Fruit fly (Drosophila melanogaster): Measurements from ENCODE around the gene Axs.
A peak's percentile ranks its signal among the peaks of the same experiment; 100 is the strongest.

The Axs gene

DNA sequence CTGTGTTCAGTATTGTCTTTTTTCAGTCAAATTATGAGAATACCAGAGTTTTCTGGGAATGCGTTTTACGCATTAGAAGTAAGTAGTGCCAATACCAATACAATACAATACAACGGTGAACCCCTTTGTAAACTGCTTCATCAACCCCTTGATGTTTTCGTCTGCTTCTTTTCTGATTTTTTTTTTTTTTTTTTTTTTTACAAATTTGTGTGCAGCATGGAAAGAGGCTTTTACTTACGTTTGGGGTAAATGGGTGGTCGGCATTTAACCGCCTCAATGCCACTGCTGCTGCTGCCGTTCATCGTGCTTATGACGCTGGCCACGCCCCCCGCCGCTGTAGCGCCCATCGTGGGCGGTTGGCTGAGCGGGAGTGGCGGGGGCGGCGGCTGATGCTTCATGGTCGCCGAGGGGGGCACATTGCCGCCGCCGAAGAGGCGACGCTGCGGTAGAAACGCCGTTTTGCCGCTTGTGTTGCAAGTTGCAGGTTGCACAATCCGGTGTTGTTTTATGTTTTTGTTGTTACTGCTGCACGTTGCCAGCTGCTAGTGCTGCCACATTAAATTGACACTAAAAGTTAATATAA, 10.2 kb upstream of the Axs start (continued):
- TF ChIP-seq Oli (tag; optimal IDR thresholded peaks at IDR 0.05) (no peak), mam (GFP tag; optimal IDR thresholded peaks at IDR 0.05) (no peak), pan (optimal IDR thresholded peaks at IDR 0.05) (no peak), pan (GFP tag; optimal IDR thresholded peaks at IDR 0.05 in 1 of 2, IDR thresholded peaks at IDR 0.05 in 1 of 2) (no peak), CG16779 (GFP tag; IDR thresholded peaks at IDR 0.05) (0 out of 2 replicates have a peak, but pooled peaks have one; percentile 4), sc (optimal IDR thresholded peaks at IDR 0.05) (no peak), sc (GFP tag; optimal IDR thresholded peaks at IDR 0.05) (no peak), CG2199 (GFP tag; IDR thresholded peaks at IDR 0.05) (peak; percentile 52; the same call in 1 of the 3 replicates), CG11504 (tag; optimal IDR thresholded peaks at IDR 0.05) (no peak), danr (GFP tag; IDR thresholded peaks at IDR 0.05) (no peak), jing (GFP tag; optimal IDR thresholded peaks at IDR 0.05) (no peak), Asciz (GFP tag; optimal IDR thresholded peaks at IDR 0.05) (no peak), CG11085 (GFP tag; IDR thresholded peaks at IDR 0.05) (no peak), br (optimal IDR thresholded peaks at IDR 0.05) (no peak), CG10147 (GFP tag; optimal IDR thresholded peaks at IDR 0.05) (no peak), CG11456 (GFP tag; IDR thresholded peaks at IDR 0.05) (0 out of 3 replicates have a peak, but pooled peaks have one; percentile 56), NC2β (GFP tag; optimal IDR thresholded peaks at IDR 0.05) (no peak), ems (GFP tag; optimal IDR thresholded peaks at IDR 0.05) (no peak), CG17385 (GFP tag; optimal IDR thresholded peaks at IDR 0.05) (no peak), crol (GFP tag; IDR thresholded peaks at IDR 0.05) (peak; percentile 80), CG3838 (GFP tag; optimal IDR thresholded peaks at IDR 0.05) (no peak), esg (GFP tag; conservative IDR thresholded peaks at IDR 0.05) (no peak), Med (GFP tag) (peak; percentile 56), oc (tag; optimal IDR thresholded peaks at IDR 0.05) (no peak), lab (GFP tag; optimal IDR thresholded peaks at IDR 0.05) (no peak), odd (GFP tag; optimal IDR thresholded peaks at IDR 0.05) (no peak), run (tag; optimal IDR thresholded peaks at IDR 0.05) (no peak), CG32767 (GFP tag; IDR thresholded peaks at IDR 0.05) (no peak), Gsc (GFP tag; IDR thresholded peaks at IDR 0.05) (no peak), CG32772 (GFP tag; IDR thresholded peaks at IDR 0.05) (peak; percentile 65)

DNA sequence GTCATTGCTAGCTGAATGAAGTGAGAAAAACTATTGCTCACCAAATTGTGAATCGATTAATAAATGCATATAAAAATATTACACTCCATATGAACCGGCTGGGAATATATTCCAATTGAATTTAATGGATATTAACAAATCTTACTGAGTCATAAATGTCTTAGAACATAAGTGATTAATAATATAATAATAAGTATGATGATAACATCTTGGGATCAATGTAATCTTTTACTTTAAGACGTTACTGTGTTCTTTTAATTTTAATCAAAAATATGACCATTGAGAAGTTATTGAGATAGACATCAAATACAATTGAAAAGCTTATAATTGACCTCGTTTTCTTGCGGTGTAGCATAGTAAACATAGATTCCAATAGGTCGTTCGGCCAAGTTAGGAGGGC, 8.6 kb upstream of the Axs start:
- TF ChIP-seq Nf-YB (GFP tag; optimal IDR thresholded peaks at IDR 0.05) (no peak), CG10366 (GFP tag; IDR thresholded peaks at IDR 0.05) (0 out of 2 replicates have a peak, but pooled peaks have one; percentile 11), Awh (GFP tag; IDR thresholded peaks at IDR 0.05) (no peak), CG9437 (GFP tag; optimal IDR thresholded peaks at IDR 0.05) (peak; percentile 15), CG14667 (GFP tag; IDR thresholded peaks at IDR 0.05) (no peak), bsh (GFP tag; optimal IDR thresholded peaks at IDR 0.05) (no peak), CG13287 (GFP tag; IDR thresholded peaks at IDR 0.05; ENCODE audit: partially characterized antibody) (no peak), CG11398 (GFP tag; optimal IDR thresholded peaks at IDR 0.05) (no peak), wdn (GFP tag; IDR thresholded peaks at IDR 0.05) (no peak), CG15269 (tag; optimal IDR thresholded peaks at IDR 0.05) (peak; percentile 54), MESR4 (GFP tag; optimal IDR thresholded peaks at IDR 0.05) (no peak), CG11696 (GFP tag; IDR thresholded peaks at IDR 0.05) (no peak), YL-1 (GFP tag; optimal IDR thresholded peaks at IDR 0.05) (no peak), dpn (GFP tag; optimal IDR thresholded peaks at IDR 0.05) (no peak), lilli (GFP tag; optimal IDR thresholded peaks at IDR 0.05) (no peak), lov (optimal IDR thresholded peaks at IDR 0.05) (no peak), lov (GFP tag; IDR thresholded peaks at IDR 0.05) (no peak), sim (GFP tag; IDR thresholded peaks at IDR 0.05) (no peak), CG1647 (GFP tag; optimal IDR thresholded peaks at IDR 0.05) (no peak), gcm (GFP tag; optimal IDR thresholded peaks at IDR 0.05) (no peak), Dip3 (GFP tag; optimal IDR thresholded peaks at IDR 0.05) (no peak), unpg (GFP tag; optimal IDR thresholded peaks at IDR 0.05) (peak; percentile 5), Drgx (GFP tag; IDR thresholded peaks at IDR 0.05) (no peak), CG18599 (GFP tag; optimal IDR thresholded peaks at IDR 0.05) (peak; percentile 1)

All from whole organism, embryonic.